Fruit fly (Drosophila melanogaster): ENCODE results near the gene Pyroxd1.

The Pyroxd1 gene

dm6 chr2L:20093794-20094193 is 2.6 kb downstream of the Pyroxd1 start, which contains the start of the genes Taf13 and nesd (continued):
- TF ChIP-seq Gsc (GFP tag; IDR thresholded peaks at IDR 0.05) = no peak
- TF ChIP-seq CG9932 (GFP tag; IDR thresholded peaks at IDR 0.05) = peak; percentile 50
- TF ChIP-seq Dad (GFP tag; optimal IDR thresholded peaks at IDR 0.05) = no peak
- no peak for TF ChIP-seq CG11560 (tag; IDR thresholded peaks at IDR 0.05)
- peak; percentile 40 for TF ChIP-seq CG4617 (GFP tag; optimal IDR thresholded peaks at IDR 0.05; ENCODE audit: borderline replicate concordance)
- TF ChIP-seq HLHmδ (GFP tag; optimal IDR thresholded peaks at IDR 0.05) = no peak
- TF ChIP-seq unpg (GFP tag; optimal IDR thresholded peaks at IDR 0.05) = peak; percentile 26
- TF ChIP-seq sd (tag; optimal IDR thresholded peaks at IDR 0.05) = peak; percentile 27
- TF ChIP-seq CG12104 (GFP tag; optimal IDR thresholded peaks at IDR 0.05) = no peak
- TF ChIP-seq twi (tag; optimal IDR thresholded peaks at IDR 0.05) = peak; percentile 52
- TF ChIP-seq CG14860 (GFP tag; IDR thresholded peaks at IDR 0.05; ENCODE audit: partially characterized antibody) = peak; percentile 82
- TF ChIP-seq CG10274 (GFP tag; optimal IDR thresholded peaks at IDR 0.05) = no peak
- TF ChIP-seq jumu (GFP tag; optimal IDR thresholded peaks at IDR 0.05) = peak; percentile 37
- no peak for TF ChIP-seq wdn (GFP tag; IDR thresholded peaks at IDR 0.05)
- TF ChIP-seq nmo (GFP tag; optimal IDR thresholded peaks at IDR 0.05) = peak; percentile 79
- peak; percentile 52 for TF ChIP-seq Hsf (GFP tag; optimal IDR thresholded peaks at IDR 0.05)
- TF ChIP-seq CG18011 (GFP tag; optimal IDR thresholded peaks at IDR 0.05) = peak; percentile 9
- TF ChIP-seq slbo (GFP tag; IDR thresholded peaks at IDR 0.05) = peak; percentile 46
- TF ChIP-seq gsb-n (tag; optimal IDR thresholded peaks at IDR 0.05) = no peak
- no peak for TF ChIP-seq run (tag; optimal IDR thresholded peaks at IDR 0.05)
- no peak for TF ChIP-seq Rx (GFP tag; IDR thresholded peaks at IDR 0.05)
- TF ChIP-seq HLH3B (GFP tag; IDR thresholded peaks at IDR 0.05) = no peak
- no peak for TF ChIP-seq nom (GFP tag; optimal IDR thresholded peaks at IDR 0.05)
- no peak for TF ChIP-seq mirr (GFP tag; optimal IDR thresholded peaks at IDR 0.05)
- peak; percentile 62 for TF ChIP-seq CG30403 (GFP tag; optimal IDR thresholded peaks at IDR 0.05)
- TF ChIP-seq jing (GFP tag; optimal IDR thresholded peaks at IDR 0.05) = no peak
- no peak for TF ChIP-seq CG17612 (GFP tag; IDR thresholded peaks at IDR 0.05)
- TF ChIP-seq CG17385 (GFP tag; optimal IDR thresholded peaks at IDR 0.05) = peak; percentile 16
- TF ChIP-seq CG11085 (GFP tag; IDR thresholded peaks at IDR 0.05) = no peak
- peak; percentile 49; the same call in 2 of the 3 replicates for TF ChIP-seq CG7963 (GFP tag; IDR thresholded peaks at IDR 0.05; ENCODE audit: partially characterized antibody)
- TF ChIP-seq CG11456 (GFP tag; IDR thresholded peaks at IDR 0.05) = no peak
- TF ChIP-seq Dfd (GFP tag; optimal IDR thresholded peaks at IDR 0.05) = no peak
- TF ChIP-seq ewg (GFP tag; optimal IDR thresholded peaks at IDR 0.05) = no peak
- peak; percentile 53 for TF ChIP-seq Bgb (GFP tag; IDR thresholded peaks at IDR 0.05; ENCODE audit: partially characterized antibody)
- peak; percentile 21 for TF ChIP-seq ind (GFP tag; optimal IDR thresholded peaks at IDR 0.05)
- TF ChIP-seq CG18764 (GFP tag; optimal IDR thresholded peaks at IDR 0.05) = peak; percentile 26
- peak; percentile 58; the same call in 1 of the 2 replicates for TF ChIP-seq CG2129 (GFP tag; IDR thresholded peaks at IDR 0.05; ENCODE audit: partially characterized antibody)
- TF ChIP-seq CG11723 (GFP tag; optimal IDR thresholded peaks at IDR 0.05) = no peak
- TF ChIP-seq nerfin-1 (tag; optimal IDR thresholded peaks at IDR 0.05) = peak; percentile 39
- TF ChIP-seq CG2116 (GFP tag; optimal IDR thresholded peaks at IDR 0.05) = peak; percentile 100
- no peak for TF ChIP-seq sens-2 (GFP tag; IDR thresholded peaks at IDR 0.05)
- no peak for TF ChIP-seq bowl (GFP tag; IDR thresholded peaks at IDR 0.05)
- TF ChIP-seq gt (GFP tag; IDR thresholded peaks at IDR 0.05) = no peak
- no peak for TF ChIP-seq CG13296 (GFP tag; optimal IDR thresholded peaks at IDR 0.05)
- TF ChIP-seq CG14710 (tag; optimal IDR thresholded peaks at IDR 0.05) = peak; percentile 82
- no peak for TF ChIP-seq HHEX (GFP tag; optimal IDR thresholded peaks at IDR 0.05)
- no peak for TF ChIP-seq TFAM (GFP tag; optimal IDR thresholded peaks at IDR 0.05)
- no peak for TF ChIP-seq CG10321 (GFP tag; IDR thresholded peaks at IDR 0.05)
- no peak for TF ChIP-seq CG8281 (tag; optimal IDR thresholded peaks at IDR 0.05)
- peak; percentile 73 for TF ChIP-seq CG34224 (GFP tag; IDR thresholded peaks at IDR 0.05; ENCODE audit: partially characterized antibody)
- no peak for TF ChIP-seq CG10565 (GFP tag; optimal IDR thresholded peaks at IDR 0.05)
